Fruit fly (Drosophila melanogaster) whole organism, adult: ENCODE data around the gene CG13738.

ENCODE experiments used
- CG11617 ChIP-seq: fragments of 200-800 bp; sonication (Bioruptor generic); optimal IDR thresholded peaks from 2 replicates; lab custom pipeline; 2017; ENCODE audit warnings: mild to moderate bottlenecking, missing biosample characterization, missing genetic modification reagents, missing genetic modification characterization
- CG12768 ChIP-seq: fragments of 200-800 bp; sonication (Bioruptor generic); optimal IDR thresholded peaks from 2 replicates; lab custom pipeline; 2017; ENCODE audit warnings: missing biosample characterization, missing genetic modification characterization, mild to moderate bottlenecking, moderate library complexity, missing genetic modification reagents
- CG14711 ChIP-seq: fragments of 200-800 bp; sonication (Bioruptor generic); optimal IDR thresholded peaks from 2 replicates; lab custom pipeline; 2018; ENCODE audit warnings: missing biosample characterization, mild to moderate bottlenecking, missing genetic modification characterization, moderate library complexity
- CG1620 ChIP-seq: fragments of 200-800 bp; sonication (Bioruptor generic); optimal IDR thresholded peaks from 2 replicates; lab custom pipeline; 2016; ENCODE audit warnings: missing biosample characterization, missing genetic modification characterization
- CG33017 ChIP-seq: fragments of 200-800 bp; sonication (Bioruptor generic); optimal IDR thresholded peaks from 2 replicates; lab custom pipeline; 2018; ENCODE audit warnings: missing biosample characterization, mild to moderate bottlenecking, missing genetic modification characterization, moderate library complexity
- CG5204 ChIP-seq: fragments of 200-800 bp; sonication (Bioruptor generic); optimal IDR thresholded peaks from 2 replicates; lab custom pipeline; 2016; ENCODE audit warnings: missing biosample characterization, missing genetic modification characterization
- CG7045 ChIP-seq: fragments of 200-800 bp; sonication (Bioruptor generic); optimal IDR thresholded peaks from 2 replicates; lab custom pipeline; 2017; ENCODE audit warnings: missing biosample characterization, mild to moderate bottlenecking, missing genetic modification characterization
- CG7101 ChIP-seq: fragments of 200-800 bp; sonication (Bioruptor generic); optimal IDR thresholded peaks from 2 replicates; lab custom pipeline; 2018; ENCODE audit warnings: missing biosample characterization, mild to moderate bottlenecking, missing genetic modification characterization, moderate library complexity
- Clk ChIP-seq: fragments of 200-800 bp; sonication (Bioruptor generic); optimal IDR thresholded peaks from 2 replicates; lab custom pipeline; 2017; ENCODE audit warnings: missing biosample characterization, missing genetic modification characterization
- Crg-1 ChIP-seq: fragments of 200-800 bp; sonication (Bioruptor generic); optimal IDR thresholded peaks from 2 replicates; lab custom pipeline; 2016; ENCODE audit warnings: missing biosample characterization, missing genetic modification characterization
- Hr96 ChIP-seq: fragments of 200-800 bp; sonication (Bioruptor generic); optimal IDR thresholded peaks from 2 replicates; lab custom pipeline; 2016; ENCODE audit warnings: missing biosample characterization, missing genetic modification characterization
- Mnt ChIP-seq: fragments of 200-800 bp; sonication (Bioruptor generic); optimal IDR thresholded peaks from 2 replicates; lab custom pipeline; 2016; ENCODE audit warnings: missing biosample characterization, mild to moderate bottlenecking, missing genetic modification characterization
- bab1 ChIP-seq: fragments of 200-800 bp; sonication (Bioruptor generic); optimal IDR thresholded peaks from 3 replicates; lab custom pipeline; 2019; ENCODE audit warnings: missing biosample characterization, mild to moderate bottlenecking, missing genetic modification characterization, moderate library complexity
- cic ChIP-seq: fragments of 200-800 bp; sonication (Bioruptor generic); optimal IDR thresholded peaks from 2 replicates; lab custom pipeline; 2017; ENCODE audit warnings: missing biosample characterization, mild to moderate bottlenecking, missing genetic modification characterization, moderate library complexity
- cnc ChIP-seq, 2 experiments: fragments of >200 bp; optimal IDR thresholded peaks; 2 replicates each; lab custom pipeline; 2017
- kay ChIP-seq: fragments of 200-800 bp; sonication (Bioruptor generic); peaks from one replicate; lab custom pipeline; 2016; ENCODE audit warnings: missing biosample characterization, missing genetic modification characterization, borderline replicate concordance
- ovo ChIP-seq: fragments of 200-800 bp; sonication (Bioruptor generic); optimal IDR thresholded peaks from 2 replicates; lab custom pipeline; 2016; ENCODE audit warnings: missing biosample characterization, missing genetic modification characterization
- pad ChIP-seq: fragments of 200-800 bp; sonication (Bioruptor generic); optimal IDR thresholded peaks from 3 replicates; lab custom pipeline; 2017; ENCODE audit warnings: missing biosample characterization, missing genetic modification characterization, mild to moderate bottlenecking, moderate library complexity, missing genetic modification reagents
- tj ChIP-seq: fragments of 200-800 bp; sonication (Bioruptor generic); optimal IDR thresholded peaks from 3 replicates; lab custom pipeline; 2017; ENCODE audit warnings: missing biosample characterization, mild to moderate bottlenecking, missing genetic modification characterization, moderate library complexity
- toe ChIP-seq: fragments of 200-800 bp; sonication (Bioruptor generic); optimal IDR thresholded peaks from 2 replicates; lab custom pipeline; 2016; ENCODE audit warnings: missing biosample characterization, missing genetic modification characterization

Gene CG13738

dm6 chr3L:13973377-13974111, at the start of gene CG13738, which contains the start of gene Hsc70-1:
CG13738 (minus strand) TSS chr3L:13973477.
Hsc70-1 (plus strand) TSS chr3L:13974061.
- TF ChIP-seq bab1 (GFP tag; lab: Kevin White, UChicago) (no peak), pad (no peak), CG7045 (no peak), Clk (no peak), CG7101 (tag; lab: Kevin White, UChicago) (no peak)

dm6 chr3L:14006704-14007126, 33.4 kb upstream of the CG13738 start:
- TF ChIP-seq Clk (peak; percentile 16), CG14711 (tag; lab: Kevin White, UChicago) (peak; percentile 21), CG33017 (no peak), Mnt (peak; percentile 47), bab1 (GFP tag; lab: Kevin White, UChicago) (peak; percentile 22), ovo (GFP tag; lab: Kevin White, UChicago) (peak; percentile 21), CG11617 (GFP tag; lab: Kevin White, UChicago) (peak; percentile 14), CG12768 (GFP tag; lab: Kevin White, UChicago) (peak; percentile 66), CG7101 (tag; lab: Kevin White, UChicago) (peak; percentile 23), tj (GFP tag; lab: Kevin White, UChicago) (no peak), CG5204 (no peak), kay (no peak), pad (peak; percentile 4), CG7045 (peak; percentile 17), toe (GFP tag; lab: Kevin White, UChicago) (no peak), Hr96 (GFP tag; lab: Kevin White, UChicago) (no peak), cnc (optimal IDR thresholded peaks at IDR 0.05; lab: Kevin White, UChicago) (no peak), CG1620 (GFP tag; lab: Kevin White, UChicago) (no peak), cic (GFP tag; lab: Kevin White, UChicago) (peak; percentile 88), Crg-1 (GFP tag; lab: Kevin White, UChicago) (no peak)

dm6 chr3L:14005627-14006287, 32.5 kb upstream of the CG13738 start:
- TF ChIP-seq bab1 (GFP tag; lab: Kevin White, UChicago) (no peak), CG33017 (peak; percentile 18), CG7101 (tag; lab: Kevin White, UChicago) (peak; percentile 32), cic (GFP tag; lab: Kevin White, UChicago) (peak; percentile 79), kay (peak; percentile 89), Mnt (peak; percentile 57), CG12768 (GFP tag; lab: Kevin White, UChicago) (peak; percentile 36), toe (GFP tag; lab: Kevin White, UChicago) (no peak), pad (no peak), CG14711 (tag; lab: Kevin White, UChicago) (no peak), Hr96 (GFP tag; lab: Kevin White, UChicago) (no peak), tj (GFP tag; lab: Kevin White, UChicago) (peak; percentile 55)

DNA sequence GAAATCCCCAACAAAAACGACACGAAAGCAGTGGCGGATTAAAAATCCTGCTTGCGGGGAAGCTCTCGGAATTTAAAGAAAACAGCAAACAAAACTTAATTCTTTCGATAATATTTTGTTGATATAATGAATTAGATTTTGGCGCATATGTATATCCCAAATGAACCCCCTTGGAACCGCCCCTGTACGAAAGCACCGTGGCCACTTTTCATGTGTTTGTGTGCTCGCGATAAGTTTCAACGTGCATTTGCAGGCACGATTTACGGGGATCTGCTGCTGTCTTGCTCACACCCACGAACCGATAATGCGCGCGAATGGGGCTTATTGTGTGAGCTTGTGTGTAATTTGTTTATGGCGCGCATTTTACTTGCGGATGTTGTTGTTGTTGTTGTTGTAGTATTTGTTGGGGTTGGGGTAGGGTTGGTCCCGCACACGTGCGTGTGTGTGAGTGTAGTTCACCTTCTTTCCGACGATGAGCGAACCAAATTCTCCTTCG, 31.7 kb upstream of the CG13738 start:
- TF ChIP-seq CG11617 (GFP tag; lab: Kevin White, UChicago) (peak; percentile 98), cnc (optimal IDR thresholded peaks at IDR 0.05; lab: Kevin White, UChicago) (no peak), CG12768 (GFP tag; lab: Kevin White, UChicago) (peak; percentile 99), Hr96 (GFP tag; lab: Kevin White, UChicago) (peak; percentile 98), Mnt (peak; percentile 99), CG7045 (peak; percentile 98), CG5204 (peak; percentile 98), bab1 (GFP tag; lab: Kevin White, UChicago) (peak; percentile 94), ovo (GFP tag; lab: Kevin White, UChicago) (peak; percentile 79), CG1620 (GFP tag; lab: Kevin White, UChicago) (peak; percentile 97), CG33017 (peak; percentile 99), toe (GFP tag; lab: Kevin White, UChicago) (peak; percentile 96), tj (GFP tag; lab: Kevin White, UChicago) (peak; percentile 90), cic (GFP tag; lab: Kevin White, UChicago) (peak; percentile 99), Clk (peak; percentile 96), CG14711 (tag; lab: Kevin White, UChicago) (peak; percentile 97), kay (peak; percentile 96), CG7101 (tag; lab: Kevin White, UChicago) (peak; percentile 99), Crg-1 (GFP tag; lab: Kevin White, UChicago) (peak; percentile 98), pad (peak; percentile 94)

- TF ChIP-seq cnc (optimal IDR thresholded peaks at IDR 0.05; lab: Kevin White, UChicago) = no peak
- no peak for TF ChIP-seq Clk
- no peak for TF ChIP-seq CG7045
- peak; percentile 69 for TF ChIP-seq tj (GFP tag; lab: Kevin White, UChicago)
- TF ChIP-seq pad = peak; percentile 65
- TF ChIP-seq CG5204 = no peak
- TF ChIP-seq cic (GFP tag; lab: Kevin White, UChicago) = peak; percentile 35
- no peak for TF ChIP-seq Crg-1 (GFP tag; lab: Kevin White, UChicago)
- TF ChIP-seq CG14711 (tag; lab: Kevin White, UChicago) = no peak
- no peak for TF ChIP-seq kay
- TF ChIP-seq CG1620 (GFP tag; lab: Kevin White, UChicago) = no peak
- TF ChIP-seq CG12768 (GFP tag; lab: Kevin White, UChicago) = no peak
- no peak for TF ChIP-seq ovo (GFP tag; lab: Kevin White, UChicago)
- no peak for TF ChIP-seq toe (GFP tag; lab: Kevin White, UChicago)
- TF ChIP-seq CG11617 (GFP tag; lab: Kevin White, UChicago) = peak; percentile 23
- TF ChIP-seq bab1 (GFP tag; lab: Kevin White, UChicago) = no peak
- peak; percentile 19 for TF ChIP-seq Mnt
- TF ChIP-seq CG33017 = peak; percentile 41
- TF ChIP-seq Hr96 (GFP tag; lab: Kevin White, UChicago) = no peak
- TF ChIP-seq CG7101 (tag; lab: Kevin White, UChicago) = peak; percentile 35
Observed at dm6 chr3L:14004041-14004407, 30.7 kb upstream of the CG13738 start.
